Worm (Caenorhabditis elegans): ENCODE data around the gene fbxa-31.

The fbxa-31 gene

ce11 chrIII:1307333-1307732 is 36.1 kb upstream of the fbxa-31 start:
- TF ChIP-seq lin-13 (tag; optimal IDR thresholded peaks at IDR 0.05) (no peak), elt-3 (tag; optimal IDR thresholded peaks at IDR 0.05) (no peak), sptf-1 (tag; optimal IDR thresholded peaks at IDR 0.05) (no peak), ceh-39 (tag; optimal IDR thresholded peaks at IDR 0.05) (no peak), lin-32 (GFP tag; optimal IDR thresholded peaks at IDR 0.05) (no peak), ceh-83 (GFP tag; optimal IDR thresholded peaks at IDR 0.05) (no peak), tbx-8 (GFP tag; optimal IDR thresholded peaks at IDR 0.05) (no peak), mls-2 (tag; optimal IDR thresholded peaks at IDR 0.05) (no peak), zip-8 (tag; optimal IDR thresholded peaks at IDR 0.05) (no peak), snpc-4 (tag; optimal IDR thresholded peaks at IDR 0.05) (no peak), flh-1 (GFP tag; optimal IDR thresholded peaks at IDR 0.05) (no peak), nhr-76 (tag; optimal IDR thresholded peaks at IDR 0.05) (no peak), lsy-2 (tag; optimal IDR thresholded peaks at IDR 0.05) (no peak), hlh-1 (tag; optimal IDR thresholded peaks at IDR 0.05) (no peak), elt-1 (tag; optimal IDR thresholded peaks at IDR 0.05; ENCODE audit: borderline replicate concordance, insufficient read depth) (no peak), nhr-237 (tag; optimal IDR thresholded peaks at IDR 0.05) (no peak), nhr-12 (tag; optimal IDR thresholded peaks at IDR 0.05) (no peak), blmp-1 (tag; optimal IDR thresholded peaks at IDR 0.05) (no peak), bed-3 (GFP tag; optimal IDR thresholded peaks at IDR 0.05) (no peak)

ce11 chrIII:1303414-1303813 is 32.2 kb upstream of the fbxa-31 start, which contains the start of gene fbxa-75:
fbxa-75 (plus strand) TSS chrIII:1303714.
- TF ChIP-seq nhr-28 (tag; optimal IDR thresholded peaks at IDR 0.05) (no peak), unc-62 (GFP tag; optimal IDR thresholded peaks at IDR 0.05) (no peak), unc-120 (tag; optimal IDR thresholded peaks at IDR 0.05; ENCODE audit: poor library complexity, severe bottlenecking) (no peak), pha-4 (tag; optimal IDR thresholded peaks at IDR 0.05) (no peak), ces-1 (GFP tag; optimal IDR thresholded peaks at IDR 0.05) (no peak), sptf-1 (tag; optimal IDR thresholded peaks at IDR 0.05) (no peak), M03D4.4 (tag; optimal IDR thresholded peaks at IDR 0.05) (no peak)

- TF ChIP-seq lsy-2 (tag; optimal IDR thresholded peaks at IDR 0.05) (no peak), blmp-1 (tag; optimal IDR thresholded peaks at IDR 0.05) (no peak), elt-3 (tag; optimal IDR thresholded peaks at IDR 0.05) (no peak), ztf-11 (tag; optimal IDR thresholded peaks at IDR 0.05) (no peak), nhr-237 (tag; optimal IDR thresholded peaks at IDR 0.05) (no peak), unc-62 (GFP tag; optimal IDR thresholded peaks at IDR 0.05) (no peak), unc-39 (tag; optimal IDR thresholded peaks at IDR 0.05) (no peak), unc-120 (tag; optimal IDR thresholded peaks at IDR 0.05; ENCODE audit: poor library complexity, severe bottlenecking) (no peak), nhr-2 (tag; optimal IDR thresholded peaks at IDR 0.05) (no peak), mep-1 (tag; optimal IDR thresholded peaks at IDR 0.05) (no peak), M03D4.4 (tag; optimal IDR thresholded peaks at IDR 0.05) (no peak), cnd-1 (tag; optimal IDR thresholded peaks at IDR 0.05) (no peak), hlh-1 (tag; optimal IDR thresholded peaks at IDR 0.05) (no peak), ces-1 (GFP tag; optimal IDR thresholded peaks at IDR 0.05) (no peak), ceh-83 (GFP tag; optimal IDR thresholded peaks at IDR 0.05) (no peak), drap-1 (GFP tag; optimal IDR thresholded peaks at IDR 0.05) (no peak), lin-32 (GFP tag; optimal IDR thresholded peaks at IDR 0.05) (no peak), ceh-43 (GFP tag; optimal IDR thresholded peaks at IDR 0.05) (no peak)
Observed at ce11 chrIII:1297604-1298003, 26.4 kb upstream of the fbxa-31 start, which contains the start of gene fbxa-28. fbxa-28 (plus strand) TSS chrIII:1297904.

- TF ChIP-seq nhr-28 (tag; optimal IDR thresholded peaks at IDR 0.05), result no peak
Observed at ce11 chrIII:1295149-1295716, 24.0 kb upstream of the fbxa-31 start, which contains the start of gene fbxa-35. fbxa-35 (plus strand) TSS chrIII:1295666.

- TF ChIP-seq ceh-43 (GFP tag; optimal IDR thresholded peaks at IDR 0.05) (no peak), unc-62 (GFP tag; optimal IDR thresholded peaks at IDR 0.05) (no peak), bed-3 (GFP tag; optimal IDR thresholded peaks at IDR 0.05) (no peak), tbx-8 (GFP tag; optimal IDR thresholded peaks at IDR 0.05) (no peak), nhr-2 (tag; optimal IDR thresholded peaks at IDR 0.05) (no peak), elt-3 (tag; optimal IDR thresholded peaks at IDR 0.05) (no peak), ceh-83 (GFP tag; optimal IDR thresholded peaks at IDR 0.05) (no peak), ham-2 (GFP tag; optimal IDR thresholded peaks at IDR 0.05) (no peak), ces-1 (GFP tag; optimal IDR thresholded peaks at IDR 0.05) (no peak), zip-8 (tag; optimal IDR thresholded peaks at IDR 0.05) (no peak), flh-1 (GFP tag; optimal IDR thresholded peaks at IDR 0.05) (no peak), nhr-28 (tag; optimal IDR thresholded peaks at IDR 0.05) (no peak), hlh-1 (tag; optimal IDR thresholded peaks at IDR 0.05) (no peak)
Observed at ce11 chrIII:1293135-1293534, 21.9 kb upstream of the fbxa-31 start, which contains the start of gene fbxa-36. fbxa-36 (minus strand) TSS chrIII:1293235.
